Fruit fly (Drosophila melanogaster) whole organism, embryonic: Measurements from ENCODE around the gene CG6951.
A peak's percentile ranks its signal among the peaks of the same experiment; 100 is the strongest.

ENCODE experiments used
- Adf1 ChIP-seq: fragments of 200-800 bp; sonication (Bioruptor generic); IDR thresholded peaks from 2 replicates; pipeline ENCODE4 v1.3.6; 2022; ENCODE audit warnings: missing biosample characterization, missing genetic modification characterization
- BEAF-32 ChIP-seq: fragments of 200-800 bp; sonication (Bioruptor generic); optimal IDR thresholded peaks from 3 replicates; lab custom pipeline; 2017; ENCODE audit warnings: missing biosample characterization, missing genetic modification characterization, mild to moderate bottlenecking, moderate library complexity, missing genetic modification reagents
- CG11093 ChIP-seq: fragments of 200-800 bp; sonication (Bioruptor generic); IDR thresholded peaks from 3 replicates; pipeline ENCODE4 v1.3.6; 2022; ENCODE audit warnings: missing biosample characterization, missing genetic modification characterization
- CG12236 ChIP-seq: fragments of 200-800 bp; sonication (Bioruptor generic); optimal IDR thresholded peaks from 2 replicates; lab custom pipeline; 2016; ENCODE audit warnings: missing biosample characterization, missing genetic modification characterization
- CG12744 ChIP-seq: fragments of 200-800 bp; sonication (Bioruptor generic); optimal IDR thresholded peaks from 2 replicates; lab custom pipeline; 2016; ENCODE audit warnings: missing biosample characterization, missing genetic modification characterization
- CG13287 ChIP-seq: fragments of 200-800 bp; sonication (Bioruptor generic); IDR thresholded peaks from 2 replicates; pipeline ENCODE4 v1.3.6; 2022; ENCODE audit warnings: missing biosample characterization, missing genetic modification characterization; ENCODE audit not compliant: partially characterized antibody
- CG15073 ChIP-seq: fragments of 200-800 bp; sonication (Bioruptor generic); optimal IDR thresholded peaks from 2 replicates; lab custom pipeline; 2016; ENCODE audit warnings: missing biosample characterization, missing genetic modification characterization
- CG15269 ChIP-seq: fragments of 200-800 bp; sonication (Bioruptor generic); optimal IDR thresholded peaks from 2 replicates; lab custom pipeline; 2018; ENCODE audit warnings: missing biosample characterization, mild to moderate bottlenecking, missing genetic modification characterization, moderate library complexity
- CG2875 ChIP-seq: fragments of 200-800 bp; sonication (Bioruptor generic); optimal IDR thresholded peaks from 2 replicates; lab custom pipeline; 2017; ENCODE audit warnings: missing biosample characterization, mild to moderate bottlenecking, missing genetic modification characterization, missing genetic modification reagents
- CG2889 ChIP-seq: fragments of 200-800 bp; sonication (Bioruptor generic); IDR thresholded peaks from 3 replicates; pipeline ENCODE4 v1.3.6; 2022; ENCODE audit warnings: missing biosample characterization, missing genetic modification characterization
- CG4328 ChIP-seq: fragments of 200-800 bp; sonication (Bioruptor generic); optimal IDR thresholded peaks from 3 replicates; lab custom pipeline; 2017; ENCODE audit warnings: missing biosample characterization, missing genetic modification reagents, missing genetic modification characterization
- CG5180 ChIP-seq: fragments of 200-800 bp; sonication (Bioruptor generic); optimal IDR thresholded peaks from 3 replicates; lab custom pipeline; 2017; ENCODE audit warnings: missing biosample characterization, missing genetic modification characterization, mild to moderate bottlenecking, moderate library complexity, missing genetic modification reagents
- CG6765 ChIP-seq: fragments of 200-800 bp; sonication (Bioruptor generic); optimal IDR thresholded peaks from 3 replicates; lab custom pipeline; 2017; ENCODE audit warnings: missing biosample characterization, mild to moderate bottlenecking, missing genetic modification characterization
- CG8359 ChIP-seq: fragments of 200-800 bp; sonication (Bioruptor generic); optimal IDR thresholded peaks from 2 replicates; lab custom pipeline; 2017; ENCODE audit warnings: missing biosample characterization, mild to moderate bottlenecking, missing genetic modification characterization, borderline replicate concordance
- CkIIα-i1 ChIP-seq: fragments of 200-800 bp; sonication (Bioruptor generic); IDR thresholded peaks from 2 replicates; pipeline ENCODE4 v1.3.6; 2022; ENCODE audit warnings: missing biosample characterization, missing genetic modification characterization
- Deaf1 ChIP-seq: fragments of 200-800 bp; optimal IDR thresholded peaks from 3 replicates; lab custom pipeline; 2019; ENCODE audit warnings: missing biosample characterization, mild to moderate bottlenecking, missing genetic modification characterization, moderate library complexity
- Ets65A ChIP-seq: fragments of 200-800 bp; sonication (Bioruptor generic); peaks from one replicate; lab custom pipeline; 2016; ENCODE audit warnings: missing biosample characterization, missing genetic modification characterization
- HmgD ChIP-seq: fragments of 200-800 bp; sonication (Bioruptor generic); optimal IDR thresholded peaks from 3 replicates; lab custom pipeline; 2016; ENCODE audit warnings: missing biosample characterization, missing genetic modification characterization
- Hr3 ChIP-seq: fragments of 200-800 bp; sonication (Bioruptor generic); optimal IDR thresholded peaks from 3 replicates; lab custom pipeline; 2016; ENCODE audit warnings: missing biosample characterization, missing genetic modification characterization
- Hr39 ChIP-seq: fragments of >200 bp; optimal IDR thresholded peaks from 2 replicates; lab custom pipeline; 2017
- Myb ChIP-seq: fragments of 200-800 bp; sonication (Bioruptor generic); optimal IDR thresholded peaks from 2 replicates; lab custom pipeline; 2016; ENCODE audit warnings: missing biosample characterization, missing genetic modification characterization
- NK7.1 ChIP-seq: fragments of 200-800 bp; sonication (Bioruptor generic); optimal IDR thresholded peaks from 3 replicates; lab custom pipeline; 2016; ENCODE audit warnings: missing biosample characterization, missing genetic modification characterization
- NfI ChIP-seq: fragments of 200-800 bp; sonication (Bioruptor generic); optimal IDR thresholded peaks from 3 replicates; lab custom pipeline; 2018; ENCODE audit warnings: missing biosample characterization, mild to moderate bottlenecking, missing genetic modification characterization, moderate library complexity
- Opbp ChIP-seq: fragments of 200-800 bp; sonication (Bioruptor generic); IDR thresholded peaks from 3 replicates; pipeline ENCODE4 v1.3.6; 2022; ENCODE audit warnings: missing biosample characterization, missing genetic modification characterization; ENCODE audit not compliant: partially characterized antibody
- Sox100B ChIP-seq: fragments of 200-800 bp; sonication (Bioruptor generic); optimal IDR thresholded peaks from 3 replicates; lab custom pipeline; 2018; ENCODE audit warnings: missing biosample characterization, mild to moderate bottlenecking, missing genetic modification characterization
- Sry-δ ChIP-seq: fragments of 200-800 bp; sonication (Bioruptor generic); optimal IDR thresholded peaks from 2 replicates; lab custom pipeline; 2016; ENCODE audit warnings: missing biosample characterization, missing genetic modification characterization
- Trl ChIP-seq, 3 experiments: fragments of >200 bp in 2 of 3; fragments of 200-800 bp in 1 of 3; sonication (Bioruptor generic) in 1 of 3; optimal IDR thresholded peaks; 2 replicates in 1 of 3; 3 replicates in 2 of 3; lab custom pipeline; 2016 to 2017; ENCODE audit warnings: missing biosample characterization in 1 of 3, missing genetic modification characterization in 1 of 3
- YL-1 ChIP-seq: fragments of 200-800 bp; sonication (Bioruptor generic); optimal IDR thresholded peaks from 3 replicates; lab custom pipeline; 2017; ENCODE audit warnings: missing biosample characterization, mild to moderate bottlenecking, missing genetic modification characterization
- abd-A ChIP-seq: fragments of 200-800 bp; sonication (Bioruptor generic); optimal IDR thresholded peaks from 3 replicates; lab custom pipeline; 2019; ENCODE audit warnings: missing biosample characterization, mild to moderate bottlenecking, missing genetic modification characterization, moderate library complexity
- bowl ChIP-seq: fragments of 200-800 bp; sonication (Bioruptor generic); IDR thresholded peaks from 2 replicates; pipeline ENCODE4 v1.3.6; 2022; ENCODE audit warnings: missing biosample characterization, missing genetic modification characterization
- caup ChIP-seq: fragments of 200-800 bp; sonication (Bioruptor generic); optimal IDR thresholded peaks from 3 replicates; lab custom pipeline; 2017; ENCODE audit warnings: missing biosample characterization, mild to moderate bottlenecking, missing genetic modification characterization, moderate library complexity; ENCODE audit not compliant: severe bottlenecking
- crc ChIP-seq: fragments of 200-800 bp; sonication (Bioruptor generic); optimal IDR thresholded peaks from 2 replicates; lab custom pipeline; 2016; ENCODE audit warnings: missing biosample characterization, missing genetic modification characterization
- croc ChIP-seq: fragments of 200-800 bp; sonication (Bioruptor generic); conservative IDR thresholded peaks from 3 replicates; pipeline ENCODE4 v1.3.6; 2022; ENCODE audit warnings: missing biosample characterization, missing genetic modification characterization
- en ChIP-seq: fragments of 200-800 bp; sonication (Bioruptor generic); optimal IDR thresholded peaks from 2 replicates; lab custom pipeline; 2016; ENCODE audit warnings: missing biosample characterization, missing genetic modification characterization
- fru ChIP-seq: fragments of >200 bp; optimal IDR thresholded peaks from 2 replicates; lab custom pipeline; 2017
- hb ChIP-seq: fragments of 200-800 bp; sonication (Bioruptor generic); IDR thresholded peaks from 3 replicates; pipeline ENCODE4 v1.3.6; 2022; ENCODE audit warnings: missing biosample characterization, missing genetic modification characterization; ENCODE audit not compliant: partially characterized antibody
- hbn ChIP-seq: fragments of 200-800 bp; sonication (Bioruptor generic); IDR thresholded peaks from 2 replicates; pipeline ENCODE4 v1.3.6; 2022; ENCODE audit warnings: missing biosample characterization, missing genetic modification characterization; ENCODE audit not compliant: partially characterized antibody
- hth ChIP-seq: fragments of >200 bp; optimal IDR thresholded peaks from 2 replicates; lab custom pipeline; 2017; ENCODE audit warnings: inconsistent platforms
- insv ChIP-seq, 2 experiments: fragments of 200-800 bp; sonication (Bioruptor generic); optimal IDR thresholded peaks; 3 replicates each; lab custom pipeline; 2016 to 2018; ENCODE audit warnings: missing biosample characterization in 2 of 2, missing genetic modification characterization in 2 of 2
- lbe ChIP-seq: fragments of 200-800 bp; sonication (Bioruptor generic); optimal IDR thresholded peaks from 2 replicates; lab custom pipeline; 2016; ENCODE audit warnings: missing biosample characterization, mild to moderate bottlenecking, missing genetic modification characterization
- nerfin-2 ChIP-seq: fragments of 200-800 bp; sonication (Bioruptor generic); IDR thresholded peaks from 2 replicates; pipeline ENCODE4 v1.3.6; 2022; ENCODE audit warnings: missing biosample characterization, missing genetic modification characterization; ENCODE audit not compliant: partially characterized antibody
- org-1 ChIP-seq: fragments of 200-800 bp; sonication (Bioruptor generic); optimal IDR thresholded peaks from 2 replicates; lab custom pipeline; 2017; ENCODE audit warnings: missing biosample characterization, missing genetic modification characterization
- pum ChIP-seq: fragments of 200-800 bp; sonication (Bioruptor generic); optimal IDR thresholded peaks from 2 replicates; lab custom pipeline; 2016; ENCODE audit warnings: missing biosample characterization, missing genetic modification characterization
- sc ChIP-seq, 3 experiments: fragments of >200 bp in 2 of 3; fragments of 200-800 bp in 1 of 3; sonication (Bioruptor generic) in 1 of 3; optimal IDR thresholded peaks; 2 replicates in 2 of 3; 3 replicates in 1 of 3; lab custom pipeline; 2017; ENCODE audit warnings: mild to moderate bottlenecking in 1 of 3, missing biosample characterization in 1 of 3, missing genetic modification characterization in 1 of 3, missing genetic modification reagents in 1 of 3
- slbo ChIP-seq: fragments of 200-800 bp; sonication (Bioruptor generic); IDR thresholded peaks from 2 replicates; pipeline ENCODE4 v1.3.6; 2022; ENCODE audit warnings: missing biosample characterization, missing genetic modification characterization
- sr ChIP-seq: fragments of 200-800 bp; sonication (Bioruptor generic); IDR thresholded peaks from 3 replicates; pipeline ENCODE4 v1.3.6; 2022; ENCODE audit warnings: missing biosample characterization, missing genetic modification characterization
- stc ChIP-seq: fragments of 200-800 bp; sonication (Bioruptor generic); IDR thresholded peaks from 2 replicates; pipeline ENCODE4 v1.3.6; 2022; ENCODE audit warnings: missing biosample characterization, missing genetic modification characterization
- tup ChIP-seq: fragments of 200-800 bp; sonication (Bioruptor generic); optimal IDR thresholded peaks from 2 replicates; lab custom pipeline; 2016; ENCODE audit warnings: missing biosample characterization, mild to moderate bottlenecking, missing genetic modification characterization, moderate library complexity
- tx ChIP-seq: fragments of 200-800 bp; sonication (Bioruptor generic); optimal IDR thresholded peaks from 2 replicates; lab custom pipeline; 2016; ENCODE audit warnings: missing biosample characterization, missing genetic modification characterization

CG6951 gene

DNA sequence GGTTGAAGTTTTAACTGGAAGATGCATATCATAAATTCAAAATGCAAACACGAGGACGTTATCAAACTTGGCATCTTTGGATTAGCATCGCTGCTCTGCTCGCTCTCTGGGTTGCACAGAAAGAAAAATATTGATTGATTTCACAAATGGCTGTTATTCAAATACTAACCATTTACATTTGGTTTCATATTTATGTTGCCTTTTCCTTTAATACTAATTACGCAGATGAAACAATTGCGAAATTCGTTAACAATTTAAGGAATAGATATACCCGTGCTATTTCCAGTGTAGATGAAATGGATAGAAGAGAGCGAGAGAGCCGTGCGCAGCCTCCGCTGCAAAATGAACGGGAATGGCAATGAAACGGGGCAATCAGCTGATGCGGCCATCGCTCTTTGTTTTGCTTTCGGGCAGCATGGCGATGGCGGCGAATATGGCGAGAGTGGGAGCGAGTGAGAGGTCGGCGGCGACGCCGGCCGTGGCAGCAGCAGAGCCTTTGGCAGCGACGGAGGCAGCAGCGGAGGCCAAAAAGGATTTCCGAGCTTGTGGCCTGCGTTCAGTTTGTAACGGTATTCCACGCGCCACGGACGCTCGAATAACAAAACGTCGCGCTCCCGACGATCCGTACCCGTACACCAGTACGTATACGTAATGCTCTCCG is 6.6 kb downstream of the CG6951 start, which contains the start of gene rdgC (continued):
- TF ChIP-seq CG12236 (GFP tag; lab: Kevin White, UChicago) (peak; percentile 83), tup (GFP tag; lab: Kevin White, UChicago) (peak; percentile 88), bowl (GFP tag; lab: Robert Waterston, UW) (peak; percentile 91), CG6765 (GFP tag; lab: Kevin White, UChicago) (peak; percentile 91), insv (GFP tag; optimal IDR thresholded peaks at IDR 0.05; lab: Kevin White, UChicago) (peak in 1 of 2 experiments; percentile 15), croc (GFP tag; lab: Robert Waterston, UW) (peak; percentile 87), en (peak; percentile 92), hth (lab: Kevin White, UChicago) (no peak), NK7.1 (GFP tag; lab: Kevin White, UChicago) (peak; percentile 94), Myb (GFP tag; lab: Kevin White, UChicago) (peak; percentile 85), HmgD (GFP tag; lab: Kevin White, UChicago) (peak; percentile 95), CG4328 (GFP tag; lab: Kevin White, UChicago) (peak; percentile 76), Hr39 (no peak), Hr3 (GFP tag; lab: Kevin White, UChicago) (peak; percentile 90), slbo (GFP tag; lab: Robert Waterston, UW) (peak; percentile 97), org-1 (GFP tag; lab: Kevin White, UChicago) (peak; percentile 95), CkIIα-i1 (GFP tag; lab: Robert Waterston, UW) (peak; percentile 93), Deaf1 (tag; lab: Kevin White, UChicago) (peak; percentile 81), CG12744 (peak; percentile 92), hb (no peak), CG2875 (peak; percentile 88), Ets65A (peak; percentile 99), tx (GFP tag; lab: Kevin White, UChicago) (peak; percentile 91), BEAF-32 (no peak), caup (GFP tag; lab: Kevin White, UChicago) (peak; percentile 96), Adf1 (peak; percentile 99), sr (peak; percentile 94), pum (GFP tag; lab: Kevin White, UChicago) (peak; percentile 96), CG5180 (GFP tag; lab: Kevin White, UChicago) (peak; percentile 85), CG13287 (peak; percentile 25; the same call in 1 of the 2 replicates), Sry-δ (peak; percentile 73), Sox100B (GFP tag; lab: Kevin White, UChicago) (peak; percentile 94), Opbp (GFP tag; lab: Robert Waterston, UW) (no peak), sc (optimal IDR thresholded peaks at IDR 0.05; lab: Kevin White, UChicago) (no peak), sc (GFP tag; optimal IDR thresholded peaks at IDR 0.05; lab: Kevin White, UChicago) (peak; percentile 83), abd-A (tag; lab: Kevin White, UChicago) (peak; percentile 47), nerfin-2 (GFP tag; lab: Robert Waterston, UW) (no peak), CG11093 (GFP tag; lab: Robert Waterston, UW) (peak; percentile 91), fru (lab: Kevin White, UChicago) (no peak), CG15073 (GFP tag; lab: Kevin White, UChicago) (peak; percentile 52), lbe (GFP tag; lab: Kevin White, UChicago) (peak; percentile 54), Trl (optimal IDR thresholded peaks at IDR 0.05; lab: Kevin White, UChicago) (peak; percentile 38 to 65), Trl (GFP tag; optimal IDR thresholded peaks at IDR 0.05; lab: Kevin White, UChicago) (peak; percentile 95), CG15269 (tag; lab: Kevin White, UChicago) (peak; percentile 96), YL-1 (GFP tag; lab: Kevin White, UChicago) (peak; percentile 57), CG2889 (GFP tag; lab: Robert Waterston, UW) (peak; percentile 90), stc (GFP tag; lab: Robert Waterston, UW) (peak; percentile 97), CG8359 (peak; percentile 85), hbn (GFP tag; lab: Robert Waterston, UW) (no peak), crc (peak; percentile 93), NfI (GFP tag; lab: Kevin White, UChicago) (peak; percentile 96)
